Worm (Caenorhabditis elegans) whole organism, mixed stage, embryonic: ENCODE measurements around the gene F57G8.7.
A peak's percentile ranks its signal among the peaks of the same experiment; 100 is the strongest.

Experiments
- M03D4.4 ChIP-seq: sonication (generic microtip); optimal IDR thresholded peaks from 2 replicates; lab custom pipeline; 2017; ENCODE audit warnings: mild to moderate bottlenecking, missing genetic modification characterization, missing compliant biosample characterization
- bed-3 ChIP-seq: fragments of 200-800 bp; sonication (Bioruptor generic); optimal IDR thresholded peaks from 3 replicates; lab custom pipeline; 2018; ENCODE audit warnings: mild to moderate bottlenecking, missing genetic modification characterization, moderate library complexity, missing compliant biosample characterization
- blmp-1 ChIP-seq: fragments of 150-350 bp; optimal IDR thresholded peaks from 2 replicates; lab custom pipeline; 2014; ENCODE audit warnings: missing biosample characterization, missing genetic modification characterization
- ceh-39 ChIP-seq: fragments of 150-350 bp; optimal IDR thresholded peaks from 2 replicates; lab custom pipeline; 2014; ENCODE audit warnings: missing biosample characterization, missing genetic modification characterization
- ceh-43 ChIP-seq: fragments of 200-800 bp; sonication (Bioruptor generic); optimal IDR thresholded peaks from 2 replicates; lab custom pipeline; 2018; ENCODE audit warnings: mild to moderate bottlenecking, missing genetic modification characterization, moderate library complexity, missing compliant biosample characterization
- ceh-83 ChIP-seq: fragments of 200-800 bp; sonication (Bioruptor generic); optimal IDR thresholded peaks from 2 replicates; lab custom pipeline; 2018; ENCODE audit warnings: mild to moderate bottlenecking, missing genetic modification characterization, missing compliant biosample characterization
- ces-1 ChIP-seq: fragments of 150-350 bp; optimal IDR thresholded peaks from 2 replicates; lab custom pipeline; 2014; ENCODE audit warnings: missing biosample characterization, missing genetic modification reagents, missing genetic modification characterization
- cnd-1 ChIP-seq: fragments of 200-800 bp; sonication (Bioruptor generic); optimal IDR thresholded peaks from 2 replicates; lab custom pipeline; 2018; ENCODE audit warnings: mild to moderate bottlenecking, missing genetic modification characterization, missing compliant biosample characterization
- drap-1 ChIP-seq: fragments of 200-800 bp; sonication (Bioruptor generic); optimal IDR thresholded peaks from 3 replicates; lab custom pipeline; 2018; ENCODE audit warnings: mild to moderate bottlenecking, missing genetic modification characterization, missing compliant biosample characterization
- elt-1 ChIP-seq: sonication (generic microtip); optimal IDR thresholded peaks from 2 replicates; lab custom pipeline; 2017; ENCODE audit warnings: missing genetic modification characterization, mild to moderate bottlenecking, missing compliant biosample characterization, antibody characterized with exemption, moderate library complexity, borderline replicate concordance; ENCODE audit not compliant: insufficient read depth
- elt-3 ChIP-seq: fragments of 150-350 bp; optimal IDR thresholded peaks from 2 replicates; lab custom pipeline; 2014; ENCODE audit warnings: missing biosample characterization, missing genetic modification characterization
- flh-1 ChIP-seq: fragments of 200-800 bp; sonication (Bioruptor generic); optimal IDR thresholded peaks from 2 replicates; lab custom pipeline; 2018; ENCODE audit warnings: mild to moderate bottlenecking, missing genetic modification characterization, moderate library complexity, missing compliant biosample characterization
- ham-2 ChIP-seq: fragments of 200-800 bp; sonication (Bioruptor generic); optimal IDR thresholded peaks from 2 replicates; lab custom pipeline; 2018; ENCODE audit warnings: mild to moderate bottlenecking, missing genetic modification characterization, missing compliant biosample characterization
- hlh-1 ChIP-seq: fragments of 150-350 bp; optimal IDR thresholded peaks from 2 replicates; lab custom pipeline; 2014; ENCODE audit warnings: missing biosample characterization, missing genetic modification reagents, missing genetic modification characterization
- lin-13 ChIP-seq: fragments of 150-350 bp; optimal IDR thresholded peaks from 2 replicates; lab custom pipeline; 2014; ENCODE audit warnings: missing biosample characterization, missing genetic modification characterization
- lin-32 ChIP-seq: fragments of 200-800 bp; sonication (Bioruptor generic); optimal IDR thresholded peaks from 2 replicates; lab custom pipeline; 2018; ENCODE audit warnings: mild to moderate bottlenecking, missing genetic modification characterization, missing compliant biosample characterization
- lsy-2 ChIP-seq: fragments of 150-350 bp; optimal IDR thresholded peaks from 2 replicates; lab custom pipeline; 2014; ENCODE audit warnings: missing biosample characterization, missing genetic modification characterization
- mab-5 ChIP-seq: fragments of 150-350 bp; optimal IDR thresholded peaks from 2 replicates; lab custom pipeline; 2014; ENCODE audit warnings: missing biosample characterization, missing genetic modification characterization
- mep-1 ChIP-seq: fragments of 150-350 bp; optimal IDR thresholded peaks from 2 replicates; lab custom pipeline; 2017; ENCODE audit warnings: missing biosample characterization, missing genetic modification reagents, missing genetic modification characterization, inconsistent platforms
- mls-2 ChIP-seq: sonication (generic microtip); optimal IDR thresholded peaks from 2 replicates; lab custom pipeline; 2016; ENCODE audit warnings: mild to moderate bottlenecking, missing genetic modification characterization, moderate library complexity, missing compliant biosample characterization
- nhr-12 ChIP-seq: fragments of 150-350 bp; optimal IDR thresholded peaks from 2 replicates; lab custom pipeline; 2014; ENCODE audit warnings: missing biosample characterization, missing genetic modification characterization
- nhr-2 ChIP-seq: fragments of 150-350 bp; optimal IDR thresholded peaks from 2 replicates; lab custom pipeline; 2014; ENCODE audit warnings: missing biosample characterization, missing genetic modification characterization
- nhr-237 ChIP-seq: fragments of 150-350 bp; optimal IDR thresholded peaks from 2 replicates; lab custom pipeline; 2014; ENCODE audit warnings: missing biosample characterization, missing genetic modification characterization
- nhr-28 ChIP-seq: fragments of 150-350 bp; optimal IDR thresholded peaks from 2 replicates; lab custom pipeline; 2014; ENCODE audit warnings: missing biosample characterization, missing genetic modification characterization
- nhr-76 ChIP-seq: sonication (generic microtip); optimal IDR thresholded peaks from 2 replicates; lab custom pipeline; 2017; ENCODE audit warnings: missing biosample characterization, missing genetic modification characterization
- pha-4 ChIP-seq: fragments of 150-350 bp; optimal IDR thresholded peaks from 2 replicates; lab custom pipeline; 2018; ENCODE audit warnings: missing biosample characterization, missing genetic modification reagents, missing genetic modification characterization
- sem-2 ChIP-seq: fragments of 200-800 bp; sonication (Bioruptor generic); optimal IDR thresholded peaks from 2 replicates; lab custom pipeline; 2018; ENCODE audit warnings: mild to moderate bottlenecking, missing genetic modification characterization, missing compliant biosample characterization
- snpc-4 ChIP-seq: fragments of 150-350 bp; optimal IDR thresholded peaks from 2 replicates; lab custom pipeline; 2014; ENCODE audit warnings: missing biosample characterization, missing genetic modification characterization
- sptf-1 ChIP-seq: sonication (generic microtip); optimal IDR thresholded peaks from 2 replicates; lab custom pipeline; 2017; ENCODE audit warnings: mild to moderate bottlenecking, missing genetic modification characterization, moderate library complexity, missing compliant biosample characterization
- tbx-8 ChIP-seq: fragments of 200-800 bp; sonication (Bioruptor generic); optimal IDR thresholded peaks from 2 replicates; lab custom pipeline; 2018; ENCODE audit warnings: mild to moderate bottlenecking, missing genetic modification characterization, moderate library complexity, missing compliant biosample characterization
- unc-120 ChIP-seq: sonication (generic microtip); optimal IDR thresholded peaks from 2 replicates; lab custom pipeline; 2017; ENCODE audit warnings: missing genetic modification characterization, missing compliant biosample characterization; ENCODE audit not compliant: poor library complexity, severe bottlenecking
- unc-39 ChIP-seq: fragments of 150-350 bp; optimal IDR thresholded peaks from 2 replicates; lab custom pipeline; 2014; ENCODE audit warnings: missing biosample characterization, missing genetic modification characterization
- ztf-11 ChIP-seq: fragments of 150-350 bp; optimal IDR thresholded peaks from 2 replicates; lab custom pipeline; 2014; ENCODE audit warnings: missing biosample characterization, missing genetic modification characterization

Gene F57G8.7

DNA sequence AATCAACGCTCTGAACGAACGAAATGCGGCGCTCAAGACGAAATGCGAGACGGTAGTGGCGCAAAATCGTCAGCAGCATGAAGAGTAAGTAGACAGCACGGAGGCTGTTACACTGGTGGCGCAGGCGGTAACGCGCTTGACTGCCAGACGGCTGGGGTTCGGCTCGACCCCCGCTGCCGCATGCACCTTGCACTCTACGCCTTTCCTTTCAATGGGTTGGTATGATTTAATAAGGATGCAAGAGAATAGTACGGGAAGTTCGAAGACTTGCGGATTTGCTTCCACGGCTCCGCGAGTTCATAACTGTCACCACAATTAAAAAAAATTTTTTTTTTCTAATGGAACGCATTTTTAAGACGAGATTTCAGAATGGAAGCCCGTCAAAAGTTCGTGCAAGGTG is 41.1 kb downstream of the F57G8.7 start:
- TF ChIP-seq ztf-11 (no peak), unc-120 (tag; lab: Kevin White, UChicago) (peak; percentile 54), lin-32 (GFP tag; lab: Kevin White, UChicago) (peak; percentile 62), ceh-83 (GFP tag; lab: Kevin White, UChicago) (peak; percentile 76), elt-1 (tag; lab: Kevin White, UChicago) (no peak), bed-3 (GFP tag; lab: Kevin White, UChicago) (peak; percentile 60), mab-5 (tag; lab: Kevin White, UChicago) (no peak), pha-4 (tag; lab: Kevin White, UChicago) (peak; percentile 48), tbx-8 (peak; percentile 53), flh-1 (GFP tag; lab: Kevin White, UChicago) (peak; percentile 41), ceh-39 (no peak), ham-2 (GFP tag; lab: Kevin White, UChicago) (peak; percentile 57), hlh-1 (tag; lab: Kevin White, UChicago) (peak; percentile 21), M03D4.4 (peak; percentile 76), ceh-43 (GFP tag; lab: Kevin White, UChicago) (peak; percentile 57), mep-1 (no peak), snpc-4 (no peak), cnd-1 (peak; percentile 84), ces-1 (no peak), blmp-1 (tag; lab: Kevin White, UChicago) (no peak), sptf-1 (tag; lab: Kevin White, UChicago) (peak; percentile 85), nhr-2 (no peak), nhr-12 (tag; lab: Kevin White, UChicago) (no peak), lin-13 (tag; lab: Kevin White, UChicago) (peak; percentile 25), sem-2 (GFP tag; lab: Kevin White, UChicago) (peak; percentile 73), mls-2 (tag; lab: Kevin White, UChicago) (peak; percentile 82), drap-1 (GFP tag; lab: Kevin White, UChicago) (peak; percentile 78)

- no peak for TF ChIP-seq sptf-1 (tag; lab: Kevin White, UChicago)
- no peak for TF ChIP-seq pha-4 (tag; lab: Kevin White, UChicago)
- no peak for TF ChIP-seq nhr-76 (tag; lab: Kevin White, UChicago)
- TF ChIP-seq ceh-83 (GFP tag; lab: Kevin White, UChicago) = no peak
- TF ChIP-seq ham-2 (GFP tag; lab: Kevin White, UChicago) = no peak
- TF ChIP-seq hlh-1 (tag; lab: Kevin White, UChicago) = no peak
- TF ChIP-seq mab-5 (tag; lab: Kevin White, UChicago) = no peak
- TF ChIP-seq blmp-1 (tag; lab: Kevin White, UChicago) = no peak
- no peak for TF ChIP-seq ceh-43 (GFP tag; lab: Kevin White, UChicago)
- no peak for TF ChIP-seq lin-32 (GFP tag; lab: Kevin White, UChicago)
Observed at ce11 chrV:16374676-16375075, 45.7 kb downstream of the F57G8.7 start, which contains the start of gene srv-34. Gene srv-34, minus strand, starts transcription at chrV:16374776.

DNA sequence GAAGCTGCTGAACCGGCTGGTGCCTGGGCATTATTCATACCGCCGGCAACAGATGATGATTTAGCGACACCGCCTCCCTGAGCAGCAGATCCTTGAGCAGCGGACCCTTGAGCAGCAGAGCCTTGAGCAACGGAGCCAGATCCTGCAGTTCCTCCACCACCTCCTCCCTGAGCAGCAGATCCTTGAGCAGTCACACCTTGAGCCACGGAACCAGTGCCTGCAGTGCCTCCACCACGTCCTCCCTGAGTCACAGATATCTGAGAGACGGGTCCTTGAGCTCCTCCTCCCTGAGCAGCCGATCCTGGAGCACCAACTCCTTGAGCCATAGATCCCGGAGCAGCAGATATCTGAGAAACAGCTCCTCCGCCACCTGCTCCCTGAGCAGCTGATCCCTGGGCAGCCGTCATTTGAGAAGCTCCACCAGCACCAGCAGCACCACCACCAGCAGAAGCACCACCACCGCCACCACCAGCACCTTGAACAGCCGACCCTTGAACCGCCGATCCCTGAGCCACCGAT is 47.5 kb downstream of the F57G8.7 start:
- no peak for TF ChIP-seq cnd-1
- no peak for TF ChIP-seq mls-2 (tag; lab: Kevin White, UChicago)
- TF ChIP-seq hlh-1 (tag; lab: Kevin White, UChicago) = no peak
- no peak for TF ChIP-seq lin-13 (tag; lab: Kevin White, UChicago)
- no peak for TF ChIP-seq nhr-237 (tag; lab: Kevin White, UChicago)
- TF ChIP-seq elt-3 (tag; lab: Kevin White, UChicago) = no peak
- TF ChIP-seq lin-32 (GFP tag; lab: Kevin White, UChicago) = no peak

DNA sequence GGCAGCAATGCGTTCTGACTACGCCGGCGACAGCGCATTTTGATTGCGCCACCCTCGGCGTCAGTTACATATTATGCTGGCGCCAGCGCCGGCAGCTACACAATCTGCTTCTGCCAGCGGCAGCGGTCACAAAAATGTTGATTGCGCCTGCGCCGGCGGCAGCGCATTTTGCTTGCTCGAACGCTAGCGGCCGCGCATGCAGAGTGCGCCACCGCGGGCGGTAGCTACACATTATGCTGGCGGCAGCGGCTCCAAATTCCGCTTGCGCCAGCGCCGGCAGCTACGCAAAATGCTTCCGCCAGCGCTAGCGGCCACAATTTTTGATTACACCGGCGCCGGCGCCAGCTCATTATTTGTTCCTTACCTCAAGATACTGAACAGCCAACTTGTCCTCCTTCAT is 48.2 kb downstream of the F57G8.7 start:
- TF ChIP-seq mab-5 (tag; lab: Kevin White, UChicago) = no peak
- no peak for TF ChIP-seq ztf-11
- TF ChIP-seq flh-1 (GFP tag; lab: Kevin White, UChicago) = no peak
- no peak for TF ChIP-seq mep-1
- no peak for TF ChIP-seq nhr-28 (tag; lab: Kevin White, UChicago)
- no peak for TF ChIP-seq tbx-8
- no peak for TF ChIP-seq pha-4 (tag; lab: Kevin White, UChicago)
- TF ChIP-seq sptf-1 (tag; lab: Kevin White, UChicago) = no peak
- TF ChIP-seq nhr-76 (tag; lab: Kevin White, UChicago) = no peak
- TF ChIP-seq nhr-237 (tag; lab: Kevin White, UChicago) = no peak
- TF ChIP-seq sem-2 (GFP tag; lab: Kevin White, UChicago) = no peak
- TF ChIP-seq elt-1 (tag; lab: Kevin White, UChicago) = no peak
- no peak for TF ChIP-seq ham-2 (GFP tag; lab: Kevin White, UChicago)
- TF ChIP-seq mls-2 (tag; lab: Kevin White, UChicago) = no peak
- no peak for TF ChIP-seq lsy-2 (tag; lab: Kevin White, UChicago)
- no peak for TF ChIP-seq unc-39 (tag; lab: Kevin White, UChicago)
- no peak for TF ChIP-seq lin-13 (tag; lab: Kevin White, UChicago)
- TF ChIP-seq M03D4.4 = no peak
- TF ChIP-seq, all 35 proteins: peak for 0
